Worm (Caenorhabditis elegans) whole organism, L3 larva: ENCODE measurements around the gene Y49F6C.6.

ENCODE experiments used
- R02D3.7 ChIP-seq: fragments of 150-350 bp; optimal IDR thresholded peaks from 2 replicates; lab custom pipeline; 2014; ENCODE audit warnings: missing biosample characterization, missing genetic modification characterization
- ZK546.5 ChIP-seq: sonication (generic microtip); optimal IDR thresholded peaks from 2 replicates; lab custom pipeline; 2017; ENCODE audit warnings: missing biosample characterization, missing genetic modification characterization
- aly-2 ChIP-seq: fragments of 150-350 bp; optimal IDR thresholded peaks from 2 replicates; lab custom pipeline; 2014; ENCODE audit warnings: missing biosample characterization, missing genetic modification characterization
- ama-1 ChIP-seq: fragments of 150-350 bp; optimal IDR thresholded peaks from 2 replicates; lab custom pipeline; 2018
- ceh-16 ChIP-seq: sonication (generic microtip); optimal IDR thresholded peaks from 2 replicates; lab custom pipeline; 2017; ENCODE audit warnings: missing biosample characterization, missing genetic modification characterization
- ceh-28 ChIP-seq: fragments of 150-350 bp; optimal IDR thresholded peaks from 2 replicates; lab custom pipeline; 2014; ENCODE audit warnings: missing biosample characterization, missing genetic modification reagents, missing genetic modification characterization
- ceh-9 ChIP-seq: sonication (generic microtip); optimal IDR thresholded peaks from 2 replicates; lab custom pipeline; 2018; ENCODE audit warnings: missing biosample characterization, missing genetic modification characterization
- egl-5 ChIP-seq: fragments of 150-350 bp; optimal IDR thresholded peaks from 2 replicates; lab custom pipeline; 2017; ENCODE audit warnings: missing biosample characterization, missing genetic modification reagents, missing genetic modification characterization, inconsistent platforms
- elt-1 ChIP-seq: fragments of 150-350 bp; optimal IDR thresholded peaks from 2 replicates; lab custom pipeline; 2014; ENCODE audit warnings: missing biosample characterization, missing genetic modification characterization
- elt-2 ChIP-seq: sonication (generic microtip); optimal IDR thresholded peaks from 2 replicates; lab custom pipeline; 2016; ENCODE audit warnings: missing genetic modification reagents, mild to moderate bottlenecking, missing genetic modification characterization, missing compliant biosample characterization
- elt-3 ChIP-seq, 3 experiments: fragments of 150-350 bp in 1 of 3; sonication (generic microtip) in 2 of 3; optimal IDR thresholded peaks; 2 replicates in 2 of 3; 4 replicates in 1 of 3; lab custom pipeline; 2014 to 2017; ENCODE audit warnings: missing biosample characterization in 3 of 3, missing genetic modification characterization in 3 of 3
- eor-1 ChIP-seq, 2 experiments: fragments of 150-350 bp; optimal IDR thresholded peaks; 2 replicates each; lab custom pipeline; 2014 to 2018; ENCODE audit warnings: missing biosample characterization in 2 of 2, missing genetic modification characterization in 2 of 2
- fkh-2 ChIP-seq: fragments of 150-350 bp; optimal IDR thresholded peaks from 2 replicates; lab custom pipeline; 2014; ENCODE audit warnings: missing biosample characterization, missing genetic modification reagents, missing genetic modification characterization
- fos-1 ChIP-seq: fragments of 150-350 bp; optimal IDR thresholded peaks from 2 replicates; lab custom pipeline; 2014; ENCODE audit warnings: missing biosample characterization, missing genetic modification characterization
- hmg-11 ChIP-seq: sonication (generic microtip); optimal IDR thresholded peaks from 2 replicates; lab custom pipeline; 2016; ENCODE audit warnings: missing genetic modification characterization, missing compliant biosample characterization
- jun-1 ChIP-seq: fragments of 150-350 bp; optimal IDR thresholded peaks from 2 replicates; lab custom pipeline; 2014; ENCODE audit warnings: missing biosample characterization, missing genetic modification reagents, missing genetic modification characterization
- lin-15B ChIP-seq: fragments of 150-350 bp; optimal IDR thresholded peaks from 2 replicates; lab custom pipeline; 2014; ENCODE audit warnings: missing biosample characterization, missing genetic modification characterization
- lin-39 ChIP-seq: fragments of 150-350 bp; optimal IDR thresholded peaks from 2 replicates; lab custom pipeline; 2018; ENCODE audit warnings: missing biosample characterization, missing genetic modification reagents, missing genetic modification characterization
- mdl-1 ChIP-seq: fragments of 150-350 bp; optimal IDR thresholded peaks from 2 replicates; lab custom pipeline; 2014; ENCODE audit warnings: missing biosample characterization, missing genetic modification characterization
- mml-1 ChIP-seq: fragments of 150-350 bp; sonication (generic microtip); optimal IDR thresholded peaks from 3 replicates; lab custom pipeline; 2014; ENCODE audit warnings: missing biosample characterization, missing genetic modification characterization
- nfya-1 ChIP-seq: sonication (generic microtip); optimal IDR thresholded peaks from 2 replicates; lab custom pipeline; 2017; ENCODE audit warnings: missing genetic modification characterization, mild to moderate bottlenecking, missing compliant biosample characterization, antibody characterized with exemption, moderate library complexity; ENCODE audit not compliant: insufficient read depth
- nhr-12 ChIP-seq: fragments of 150-350 bp; optimal IDR thresholded peaks from 2 replicates; lab custom pipeline; 2014; ENCODE audit warnings: missing biosample characterization, missing genetic modification characterization
- nhr-23 ChIP-seq: fragments of 150-350 bp; optimal IDR thresholded peaks from 2 replicates; lab custom pipeline; 2014; ENCODE audit warnings: missing biosample characterization, missing genetic modification reagents, missing genetic modification characterization
- nhr-43 ChIP-seq: sonication (generic microtip); optimal IDR thresholded peaks from 2 replicates; lab custom pipeline; 2016; ENCODE audit warnings: mild to moderate bottlenecking, missing genetic modification characterization, missing compliant biosample characterization; ENCODE audit not compliant: poor library complexity, severe bottlenecking
- nhr-67 ChIP-seq: fragments of 150-350 bp; optimal IDR thresholded peaks from 2 replicates; lab custom pipeline; 2014; ENCODE audit warnings: missing biosample characterization, missing genetic modification characterization
- nhr-76 ChIP-seq: fragments of 150-350 bp; sonication (generic microtip); optimal IDR thresholded peaks from 5 replicates; lab custom pipeline; 2014; ENCODE audit warnings: missing biosample characterization, missing genetic modification characterization
- pha-4 ChIP-seq: fragments of 150-350 bp; optimal IDR thresholded peaks from 2 replicates; lab custom pipeline; 2014; ENCODE audit warnings: missing biosample characterization, missing genetic modification reagents, missing genetic modification characterization
- skn-1 ChIP-seq: fragments of 150-350 bp; optimal IDR thresholded peaks from 2 replicates; lab custom pipeline; 2014; ENCODE audit warnings: missing biosample characterization, missing genetic modification characterization
- snpc-4 ChIP-seq: fragments of 150-350 bp; optimal IDR thresholded peaks from 2 replicates; lab custom pipeline; 2014; ENCODE audit warnings: missing biosample characterization, missing genetic modification characterization
- tbx-2 ChIP-seq: sonication (generic microtip); optimal IDR thresholded peaks from 2 replicates; lab custom pipeline; 2016; ENCODE audit warnings: mild to moderate bottlenecking, missing genetic modification characterization, missing compliant biosample characterization
- unc-39 ChIP-seq: sonication (generic microtip); optimal IDR thresholded peaks from 4 replicates; lab custom pipeline; 2017; ENCODE audit warnings: missing biosample characterization, missing genetic modification characterization
- unc-62 ChIP-seq: fragments of 150-350 bp; sonication (generic microtip); optimal IDR thresholded peaks from 4 replicates; lab custom pipeline; 2014; ENCODE audit warnings: missing biosample characterization, missing genetic modification reagents, missing genetic modification characterization

Gene Y49F6C.6

DNA sequence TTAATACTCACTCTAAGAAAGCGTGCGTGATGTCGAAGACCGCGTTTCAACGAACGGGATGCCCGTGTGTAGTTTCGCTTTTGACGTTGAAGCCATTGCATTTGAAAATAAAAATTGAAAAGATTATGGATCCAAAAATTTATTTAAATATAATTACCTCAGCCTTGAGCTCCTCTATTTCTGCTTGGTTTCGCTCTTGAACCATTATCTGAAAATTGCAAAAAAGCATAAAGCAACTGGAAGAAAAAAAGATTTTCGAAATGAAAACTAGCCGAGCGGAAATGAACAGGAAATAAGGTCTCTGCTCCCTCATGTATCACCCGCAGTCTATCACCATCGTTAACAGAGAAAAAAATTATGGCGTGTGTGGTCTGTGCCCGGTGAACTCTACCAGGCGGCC, at the start of gene Y49F6C.6:
Gene Y49F6C.6, minus strand, starts transcription at position 101 of the 400 bp plus-strand sequence.
- TF ChIP-seq unc-39 (tag; lab: Kevin White, UChicago) (no peak), nhr-12 (tag; lab: Kevin White, UChicago) (no peak)
- TF ChIP-seq, all 47 proteins: peak for 0

DNA sequence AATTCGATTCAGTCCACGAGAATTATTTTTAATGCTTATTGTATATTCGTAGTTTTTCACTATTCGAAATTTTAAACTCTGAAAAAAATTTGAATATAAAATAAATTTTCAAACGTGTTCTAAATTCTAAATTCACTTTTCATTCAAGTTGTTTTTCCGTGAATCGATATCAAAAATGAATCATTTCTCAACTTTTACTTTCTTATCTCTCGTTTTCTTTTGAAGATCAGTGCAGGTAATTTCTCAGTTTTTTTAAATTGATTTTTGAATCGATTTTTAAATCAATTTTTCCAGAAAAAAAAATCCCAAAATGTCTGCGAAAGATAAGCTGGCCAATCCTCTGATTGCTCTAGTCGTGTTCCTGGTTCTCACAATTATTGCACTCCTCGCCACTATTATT, 49.5 kb upstream of the Y49F6C.6 start, which contains the start of gene nep-6:
Gene nep-6, plus strand, starts transcription at position 301 of the 400 bp plus-strand sequence.
- TF ChIP-seq ceh-28 (tag; lab: Kevin White, UChicago), result no peak
- no peak for TF ChIP-seq ceh-16 (tag; lab: Kevin White, UChicago)
- TF ChIP-seq jun-1, result no peak
- no peak for TF ChIP-seq nhr-67 (tag; lab: Kevin White, UChicago)
- TF ChIP-seq elt-2 (tag; lab: Kevin White, UChicago), result no peak
- TF ChIP-seq pha-4 (tag; lab: Kevin White, UChicago), result no peak
- no peak for TF ChIP-seq lin-39 (tag; lab: Kevin White, UChicago)
- TF ChIP-seq mml-1 (tag; lab: Kevin White, UChicago), result no peak
- TF ChIP-seq hmg-11 (tag; lab: Kevin White, UChicago), result no peak
- TF ChIP-seq skn-1 (tag; lab: Kevin White, UChicago), result no peak

DNA sequence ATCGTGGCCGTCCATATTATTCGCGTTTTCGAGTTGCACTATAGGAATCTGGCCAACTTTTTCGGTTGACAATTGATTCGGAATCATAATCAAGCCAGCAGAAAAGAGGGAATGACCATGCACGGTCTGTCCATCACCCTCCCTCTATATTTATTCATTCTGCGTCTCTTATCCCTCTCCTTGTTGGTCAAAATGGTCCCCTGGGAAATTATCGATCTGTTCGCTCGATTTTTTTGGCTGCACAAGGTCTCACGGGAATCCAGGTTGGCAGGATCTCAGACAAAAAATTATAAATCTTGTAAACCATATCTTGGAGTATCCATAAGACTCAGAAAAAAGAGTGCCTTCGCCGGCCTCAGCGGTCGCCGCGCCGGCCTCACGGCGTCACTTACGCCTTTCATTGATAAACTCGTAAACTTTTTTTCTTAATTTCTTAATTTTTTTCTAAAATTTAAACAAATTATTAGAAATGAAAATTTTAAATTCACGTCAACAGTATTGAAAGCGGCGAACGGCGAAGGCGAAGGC, 47.4 kb upstream of the Y49F6C.6 start, which contains the start of the genes F18A12.7 and F18A12.2:
Gene F18A12.7, minus strand, starts transcription at position 101 of the 528 bp plus-strand sequence.
Gene F18A12.2, plus strand, starts transcription at position 478 of the 528 bp plus-strand sequence.
- TF ChIP-seq nfya-1 (tag; lab: Kevin White, UChicago) (no peak), mdl-1 (no peak), lin-15B (no peak), fkh-2 (no peak), nhr-43 (tag; lab: Kevin White, UChicago) (no peak), unc-62 (no peak), skn-1 (tag; lab: Kevin White, UChicago) (no peak), fos-1 (no peak), lin-39 (tag; lab: Kevin White, UChicago) (no peak), mml-1 (tag; lab: Kevin White, UChicago) (no peak), nhr-12 (tag; lab: Kevin White, UChicago) (no peak)

DNA sequence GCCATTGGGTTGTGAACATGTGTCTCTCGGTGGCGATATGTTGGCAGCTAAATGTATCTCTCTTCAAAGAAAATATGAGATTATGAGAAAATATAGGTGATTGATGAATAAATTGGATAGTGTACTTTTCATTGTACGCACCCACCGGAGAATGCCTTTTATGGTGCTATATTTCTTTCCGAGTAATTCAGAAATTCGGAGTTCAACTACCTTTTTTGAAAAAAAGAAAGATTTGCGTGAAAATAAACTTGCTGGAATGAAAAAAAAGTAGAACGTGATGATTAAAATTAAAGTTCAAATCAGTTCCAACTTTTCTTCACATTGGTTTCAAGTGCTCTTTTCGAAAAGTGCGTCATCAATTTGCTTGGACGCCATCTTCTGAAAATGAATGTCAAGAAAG, 36.5 kb upstream of the Y49F6C.6 start, which contains the start of gene nep-8:
Gene nep-8, plus strand, starts transcription at position 301 of the 400 bp plus-strand sequence.
- TF ChIP-seq R02D3.7 (tag; lab: Kevin White, UChicago) (no peak), aly-2 (tag; lab: Kevin White, UChicago) (no peak), elt-3 (tag; optimal IDR thresholded peaks at IDR 0.05; lab: Kevin White, UChicago) (no peak), ceh-28 (tag; lab: Kevin White, UChicago) (no peak), unc-62 (no peak)

DNA sequence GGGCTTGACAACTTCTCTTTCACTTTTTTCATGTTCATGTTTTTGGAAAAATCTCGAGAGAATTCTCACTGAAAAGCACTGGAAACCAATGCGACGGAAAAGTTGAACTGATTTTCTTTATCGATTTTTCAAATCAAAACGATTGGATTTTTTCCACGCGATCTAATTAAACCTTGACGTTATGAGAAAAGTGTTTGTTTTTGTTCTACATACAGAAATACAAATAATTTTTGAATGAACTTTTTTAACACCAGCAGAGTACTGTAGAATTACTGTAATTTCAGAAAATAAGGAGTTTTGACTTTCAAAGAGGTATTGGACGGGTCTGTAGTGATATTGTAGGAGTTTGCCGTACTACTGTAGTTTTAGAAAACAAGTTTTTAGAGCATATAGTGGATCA, 35.9 kb upstream of the Y49F6C.6 start, which contains the start of gene nep-10:
Gene nep-10, minus strand, starts transcription at position 101 of the 400 bp plus-strand sequence.
- TF ChIP-seq snpc-4 (tag; lab: Kevin White, UChicago) (no peak), jun-1 (no peak), ama-1 (lab: Kevin White, UChicago) (no peak), lin-39 (tag; lab: Kevin White, UChicago) (no peak), ceh-9 (no peak), ceh-28 (tag; lab: Kevin White, UChicago) (no peak), elt-1 (tag; lab: Kevin White, UChicago) (no peak), skn-1 (tag; lab: Kevin White, UChicago) (no peak)

DNA sequence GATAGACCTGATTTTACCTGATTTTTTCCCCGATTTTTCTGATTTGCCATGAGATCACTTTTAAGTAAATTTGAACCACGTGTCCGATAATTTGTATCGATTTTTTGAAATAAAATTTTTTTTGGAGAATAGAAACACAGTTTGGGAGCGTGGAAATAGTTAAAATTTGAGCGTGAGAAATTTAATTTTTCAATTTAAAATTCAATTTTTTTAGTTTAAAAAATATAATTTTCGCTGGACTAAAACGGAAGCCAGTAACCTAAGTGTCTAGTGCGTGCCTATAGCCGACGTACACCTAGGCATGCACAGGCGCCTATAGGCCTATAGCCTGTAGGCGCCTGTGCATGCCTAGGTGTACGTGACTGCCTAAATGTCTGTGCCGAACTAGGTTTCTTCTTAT, 32.2 kb upstream of the Y49F6C.6 start, which contains the start of gene nep-9:
Gene nep-9, minus strand, starts transcription at position 101 of the 400 bp plus-strand sequence.
- TF ChIP-seq nhr-76 (tag; lab: Kevin White, UChicago) (no peak), nhr-23 (no peak), tbx-2 (no peak), egl-5 (no peak), elt-2 (tag; lab: Kevin White, UChicago) (no peak), snpc-4 (tag; lab: Kevin White, UChicago) (no peak), unc-39 (tag; lab: Kevin White, UChicago) (no peak), mdl-1 (no peak), eor-1 (tag; optimal IDR thresholded peaks at IDR 0.05; lab: Kevin White, UChicago) (no peak), ZK546.5 (no peak)
